Worm (Caenorhabditis elegans) whole organism, L3 larva: ENCODE results near the gene Y67A10A.7.

Experiments used
- ceh-16 ChIP-seq: sonication (generic microtip); optimal IDR thresholded peaks from 2 replicates; lab custom pipeline; 2017; ENCODE audit warnings: missing biosample characterization, missing genetic modification characterization
- egl-27 ChIP-seq: sonication (generic microtip); optimal IDR thresholded peaks from 4 replicates; lab custom pipeline; 2017; ENCODE audit warnings: missing biosample characterization, missing genetic modification reagents, missing genetic modification characterization
- nfya-1 ChIP-seq: sonication (generic microtip); optimal IDR thresholded peaks from 2 replicates; lab custom pipeline; 2017; ENCODE audit warnings: missing genetic modification characterization, mild to moderate bottlenecking, missing compliant biosample characterization, antibody characterized with exemption, moderate library complexity; ENCODE audit not compliant: insufficient read depth
- nhr-28 ChIP-seq: fragments of 150-350 bp; optimal IDR thresholded peaks from 2 replicates; lab custom pipeline; 2014; ENCODE audit warnings: missing biosample characterization, missing genetic modification characterization
- nhr-76 ChIP-seq: fragments of 150-350 bp; sonication (generic microtip); optimal IDR thresholded peaks from 5 replicates; lab custom pipeline; 2014; ENCODE audit warnings: missing biosample characterization, missing genetic modification characterization
- unc-39 ChIP-seq: sonication (generic microtip); optimal IDR thresholded peaks from 4 replicates; lab custom pipeline; 2017; ENCODE audit warnings: missing biosample characterization, missing genetic modification characterization

DNA sequence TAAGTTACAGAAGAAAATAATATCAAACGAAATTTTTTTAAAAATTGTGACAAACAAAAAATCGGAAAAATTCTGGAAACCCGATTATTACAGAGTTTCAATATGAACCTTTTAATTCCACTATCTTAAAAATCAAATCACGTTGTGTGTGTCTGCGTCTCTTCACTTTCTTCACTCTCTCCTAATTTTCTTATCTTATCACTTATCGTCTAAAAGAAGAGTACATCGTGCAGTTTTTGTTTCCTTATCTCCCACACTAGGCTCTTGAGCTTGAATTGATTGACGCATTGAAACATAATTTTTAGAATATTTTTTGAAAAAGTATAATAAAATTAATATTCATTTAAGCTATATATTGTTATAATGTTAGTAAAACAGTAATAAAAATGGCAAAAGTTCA lies 40.3 kb downstream of the Y67A10A.7 start:
- TF ChIP-seq nhr-28 (no peak), egl-27 (no peak), ceh-16 (no peak), nfya-1 (no peak), unc-39 (tag; lab: Kevin White, UChicago) (no peak), nhr-76 (tag; lab: Kevin White, UChicago) (no peak)
